Worm (Caenorhabditis elegans) whole organism, L3 larva: ENCODE results near the gene nhr-233.

Source experiments
- daf-12 ChIP-seq: fragments of 150-350 bp; optimal IDR thresholded peaks from 2 replicates; lab custom pipeline; 2014; ENCODE audit warnings: missing biosample characterization, missing genetic modification reagents, missing genetic modification characterization
- lsy-12 ChIP-seq: sonication (generic microtip); optimal IDR thresholded peaks from 2 replicates; lab custom pipeline; 2016; ENCODE audit warnings: mild to moderate bottlenecking, missing genetic modification characterization, missing compliant biosample characterization
- mdl-1 ChIP-seq: fragments of 150-350 bp; optimal IDR thresholded peaks from 2 replicates; lab custom pipeline; 2014; ENCODE audit warnings: missing biosample characterization, missing genetic modification characterization
- nhr-237 ChIP-seq: fragments of 150-350 bp; optimal IDR thresholded peaks from 2 replicates; lab custom pipeline; 2014; ENCODE audit warnings: missing biosample characterization, missing genetic modification characterization

DNA sequence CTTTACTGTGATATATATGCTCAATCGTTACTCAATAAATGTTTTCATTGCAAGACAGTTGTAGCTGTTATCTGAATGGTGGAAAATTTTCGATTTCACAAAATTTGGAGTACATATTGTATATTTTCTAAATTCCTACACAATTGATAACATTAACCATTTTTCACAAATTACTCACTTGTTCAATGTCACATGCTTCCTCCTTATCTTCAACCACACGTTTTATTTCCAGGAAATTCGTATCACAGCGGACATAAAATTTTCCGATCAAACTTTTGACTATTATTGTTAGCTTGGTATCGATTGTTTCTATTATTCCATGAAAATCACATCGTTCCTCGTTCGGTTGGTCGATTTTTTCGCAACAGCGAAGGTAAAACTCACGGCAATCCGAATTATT is 37.9 kb upstream of the nhr-233 start:
- TF ChIP-seq nhr-237: no peak
- TF ChIP-seq mdl-1 (tag; lab: Kevin White, UChicago): no peak
- TF ChIP-seq daf-12 (tag; lab: Kevin White, UChicago): no peak
- TF ChIP-seq lsy-12 (tag; lab: Kevin White, UChicago): no peak
